Fruit fly (Drosophila melanogaster) whole organism, embryonic: ENCODE data around the gene usp.

Experiments used
- BEAF-32 ChIP-seq: fragments of 200-800 bp; sonication (Bioruptor generic); optimal IDR thresholded peaks from 3 replicates; lab custom pipeline; 2017; ENCODE audit warnings: missing biosample characterization, missing genetic modification characterization, mild to moderate bottlenecking, moderate library complexity, missing genetic modification reagents
- Bteb2 ChIP-seq: fragments of 200-800 bp; sonication (Bioruptor generic); optimal IDR thresholded peaks from 2 replicates; lab custom pipeline; 2016; ENCODE audit warnings: missing biosample characterization, missing genetic modification characterization
- CG10431 ChIP-seq: fragments of 200-800 bp; sonication (Bioruptor generic); optimal IDR thresholded peaks from 3 replicates; lab custom pipeline; 2018; ENCODE audit warnings: missing biosample characterization, mild to moderate bottlenecking, missing genetic modification characterization
- CG10543 ChIP-seq: fragments of 200-800 bp; sonication (Bioruptor generic); optimal IDR thresholded peaks from 3 replicates; lab custom pipeline; 2017; ENCODE audit warnings: missing biosample characterization, mild to moderate bottlenecking, missing genetic modification characterization, moderate library complexity
- CG11093 ChIP-seq: fragments of 200-800 bp; sonication (Bioruptor generic); IDR thresholded peaks from 3 replicates; pipeline ENCODE4 v1.3.6; 2022; ENCODE audit warnings: missing biosample characterization, missing genetic modification characterization
- CG11247 ChIP-seq: fragments of 200-800 bp; sonication (Bioruptor generic); IDR thresholded peaks from 2 replicates; pipeline ENCODE4 v1.3.6; 2022; ENCODE audit warnings: missing biosample characterization, missing genetic modification characterization
- CG12104 ChIP-seq: fragments of 200-800 bp; sonication (Bioruptor generic); optimal IDR thresholded peaks from 3 replicates; lab custom pipeline; 2016; ENCODE audit warnings: missing biosample characterization, missing genetic modification characterization
- CG12219 ChIP-seq: fragments of 200-800 bp; sonication (Bioruptor generic); optimal IDR thresholded peaks from 3 replicates; lab custom pipeline; 2018; ENCODE audit warnings: missing biosample characterization, mild to moderate bottlenecking, missing genetic modification characterization
- CG13624 ChIP-seq: fragments of 200-800 bp; sonication (Bioruptor generic); optimal IDR thresholded peaks from 2 replicates; lab custom pipeline; 2016; ENCODE audit warnings: missing biosample characterization, missing genetic modification characterization
- CG14014 ChIP-seq: fragments of 200-800 bp; sonication (Bioruptor generic); IDR thresholded peaks from 2 replicates; pipeline ENCODE4 v1.3.6; 2022; ENCODE audit warnings: missing biosample characterization, missing genetic modification characterization
- CG14860 ChIP-seq: fragments of 200-800 bp; sonication (Bioruptor generic); IDR thresholded peaks from 3 replicates; pipeline ENCODE4 v1.3.6; 2022; ENCODE audit warnings: missing biosample characterization, missing genetic modification characterization; ENCODE audit not compliant: partially characterized antibody
- CG1529 ChIP-seq: fragments of 200-800 bp; sonication (Bioruptor generic); optimal IDR thresholded peaks from 3 replicates; lab custom pipeline; 2018; ENCODE audit warnings: missing biosample characterization, missing genetic modification characterization
- CG18262 ChIP-seq: fragments of 200-800 bp; optimal IDR thresholded peaks from 3 replicates; lab custom pipeline; 2019; ENCODE audit warnings: missing biosample characterization, mild to moderate bottlenecking, missing genetic modification characterization, moderate library complexity
- CG30020 ChIP-seq: fragments of 200-800 bp; optimal IDR thresholded peaks from 2 replicates; lab custom pipeline; 2019; ENCODE audit warnings: missing biosample characterization, mild to moderate bottlenecking, missing genetic modification characterization, moderate library complexity
- CG34422 ChIP-seq: fragments of 200-800 bp; sonication (Bioruptor generic); IDR thresholded peaks from 3 replicates; pipeline ENCODE4 v1.3.6; 2022; ENCODE audit warnings: missing biosample characterization, missing genetic modification characterization
- CG4282 ChIP-seq: fragments of 200-800 bp; sonication (Bioruptor generic); optimal IDR thresholded peaks from 2 replicates; lab custom pipeline; 2016; ENCODE audit warnings: missing biosample characterization, missing genetic modification characterization
- CG43689 ChIP-seq: fragments of 200-800 bp; sonication (Bioruptor generic); IDR thresholded peaks from 2 replicates; pipeline ENCODE4 v1.3.6; 2022; ENCODE audit warnings: missing biosample characterization, missing genetic modification characterization
- CG4707 ChIP-seq: fragments of 200-800 bp; sonication (Bioruptor generic); optimal IDR thresholded peaks from 2 replicates; lab custom pipeline; 2018; ENCODE audit warnings: missing biosample characterization, mild to moderate bottlenecking, missing genetic modification characterization, moderate library complexity
- CG6175 ChIP-seq: fragments of 200-800 bp; sonication (Bioruptor generic); IDR thresholded peaks from 3 replicates; pipeline ENCODE4 v1.3.6; 2022; ENCODE audit warnings: missing biosample characterization, missing genetic modification characterization
- CG6272 ChIP-seq: fragments of 200-800 bp; sonication (Bioruptor generic); IDR thresholded peaks from 2 replicates; pipeline ENCODE4 v1.3.6; 2022; ENCODE audit warnings: missing biosample characterization, missing genetic modification characterization
- CG7963 ChIP-seq: fragments of 200-800 bp; sonication (Bioruptor generic); IDR thresholded peaks from 3 replicates; pipeline ENCODE4 v1.3.6; 2022; ENCODE audit warnings: missing biosample characterization, missing genetic modification characterization; ENCODE audit not compliant: partially characterized antibody
- D19B ChIP-seq: fragments of 200-800 bp; sonication (Bioruptor generic); optimal IDR thresholded peaks from 2 replicates; lab custom pipeline; 2017; ENCODE audit warnings: missing biosample characterization, mild to moderate bottlenecking, missing genetic modification characterization
- Hmr ChIP-seq: fragments of 200-800 bp; sonication (Bioruptor generic); optimal IDR thresholded peaks from 3 replicates; lab custom pipeline; 2017; ENCODE audit warnings: mild to moderate bottlenecking, missing biosample characterization, missing genetic modification reagents, missing genetic modification characterization
- Hr78 ChIP-seq, 2 experiments: fragments of 200-800 bp in 1 of 2; fragments of >200 bp in 1 of 2; sonication (Bioruptor generic) in 1 of 2; optimal IDR thresholded peaks; 2 replicates each; lab custom pipeline; 2017 to 2019; ENCODE audit warnings: missing biosample characterization in 2 of 2, missing genetic modification characterization in 2 of 2, mild to moderate bottlenecking in 1 of 2, moderate library complexity in 1 of 2
- Lhr ChIP-seq: fragments of 200-800 bp; sonication (Bioruptor generic); optimal IDR thresholded peaks from 3 replicates; lab custom pipeline; 2017; ENCODE audit warnings: mild to moderate bottlenecking, missing biosample characterization, missing genetic modification reagents, missing genetic modification characterization
- MESR4 ChIP-seq: fragments of 200-800 bp; sonication (Bioruptor generic); optimal IDR thresholded peaks from 2 replicates; lab custom pipeline; 2018; ENCODE audit warnings: missing biosample characterization, mild to moderate bottlenecking, missing genetic modification characterization, moderate library complexity
- Meics ChIP-seq: fragments of 200-800 bp; sonication (Bioruptor generic); optimal IDR thresholded peaks from 2 replicates; lab custom pipeline; 2017; ENCODE audit warnings: missing biosample characterization, mild to moderate bottlenecking, missing genetic modification characterization
- NFAT ChIP-seq: fragments of 200-800 bp; sonication (Bioruptor generic); IDR thresholded peaks from 2 replicates; pipeline ENCODE4 v1.3.6; 2022; ENCODE audit warnings: missing biosample characterization, missing genetic modification characterization
- Scr ChIP-seq: fragments of 200-800 bp; sonication (Bioruptor generic); IDR thresholded peaks from 2 replicates; pipeline ENCODE4 v1.3.6; 2022; ENCODE audit warnings: missing biosample characterization, missing genetic modification characterization; ENCODE audit not compliant: partially characterized antibody
- Sin3A ChIP-seq: fragments of >200 bp; optimal IDR thresholded peaks from 2 replicates; lab custom pipeline; 2018
- Sry-δ ChIP-seq: fragments of 200-800 bp; sonication (Bioruptor generic); optimal IDR thresholded peaks from 2 replicates; lab custom pipeline; 2016; ENCODE audit warnings: missing biosample characterization, missing genetic modification characterization
- Ssrp ChIP-seq: fragments of 200-800 bp; sonication (Bioruptor generic); optimal IDR thresholded peaks from 2 replicates; lab custom pipeline; 2018; ENCODE audit warnings: missing biosample characterization, mild to moderate bottlenecking, missing genetic modification characterization, moderate library complexity
- Vsx1 ChIP-seq: fragments of 200-800 bp; sonication (Bioruptor generic); optimal IDR thresholded peaks from 2 replicates; lab custom pipeline; 2017; ENCODE audit warnings: missing biosample characterization, mild to moderate bottlenecking, missing genetic modification characterization, missing genetic modification reagents
- br ChIP-seq: fragments of >200 bp; optimal IDR thresholded peaks from 2 replicates; lab custom pipeline; 2017
- chm ChIP-seq: fragments of 200-800 bp; sonication (Bioruptor generic); IDR thresholded peaks from 2 replicates; pipeline ENCODE4 v1.3.6; 2022; ENCODE audit warnings: missing biosample characterization, missing genetic modification characterization
- da ChIP-seq: fragments of 200-800 bp; sonication (Bioruptor generic); optimal IDR thresholded peaks from 2 replicates; lab custom pipeline; 2016; ENCODE audit warnings: missing biosample characterization, missing genetic modification characterization
- dm ChIP-seq: fragments of 200-800 bp; sonication (Bioruptor generic); optimal IDR thresholded peaks from 3 replicates; lab custom pipeline; 2016; ENCODE audit warnings: missing biosample characterization, missing genetic modification characterization
- dpn ChIP-seq, 2 experiments: fragments of 200-800 bp; sonication (Bioruptor generic); optimal IDR thresholded peaks; 3 replicates each; lab custom pipeline; 2016; ENCODE audit warnings: missing biosample characterization in 2 of 2, missing genetic modification characterization in 2 of 2
- emc ChIP-seq: fragments of 200-800 bp; sonication (Bioruptor generic); optimal IDR thresholded peaks from 2 replicates; lab custom pipeline; 2016; ENCODE audit warnings: missing biosample characterization, missing genetic modification characterization
- gcm2 ChIP-seq: fragments of 200-800 bp; sonication (Bioruptor generic); optimal IDR thresholded peaks from 2 replicates; lab custom pipeline; 2016; ENCODE audit warnings: missing biosample characterization, missing genetic modification characterization
- gt ChIP-seq: fragments of 200-800 bp; sonication (Bioruptor generic); IDR thresholded peaks from 2 replicates; pipeline ENCODE4 v1.3.6; 2022; ENCODE audit warnings: missing biosample characterization, missing genetic modification characterization
- ken ChIP-seq: fragments of 200-800 bp; sonication (Bioruptor generic); IDR thresholded peaks from 3 replicates; pipeline ENCODE4 v1.3.6; 2022; ENCODE audit warnings: missing biosample characterization, missing genetic modification characterization
- oc ChIP-seq: fragments of 200-800 bp; sonication (Bioruptor generic); optimal IDR thresholded peaks from 2 replicates; lab custom pipeline; 2018; ENCODE audit warnings: missing biosample characterization, mild to moderate bottlenecking, missing genetic modification characterization, moderate library complexity
- onecut ChIP-seq: fragments of 200-800 bp; sonication (Bioruptor generic); IDR thresholded peaks from 2 replicates; pipeline ENCODE4 v1.3.6; 2022; ENCODE audit warnings: missing biosample characterization, missing genetic modification characterization
- pan ChIP-seq, 4 experiments: fragments of >200 bp in 3 of 4; fragments of 200-800 bp in 1 of 4; sonication (Bioruptor generic) in 1 of 4; optimal IDR thresholded peaks in 3 of 4; IDR thresholded peaks in 1 of 4; 2 replicates each; pipeline versions ENCODE4 v1.3.6 to Lab custom; 2017 to 2022; ENCODE audit warnings: missing biosample characterization in 2 of 4, missing genetic modification characterization in 2 of 4, mixed read lengths in 1 of 4
- peb ChIP-seq: fragments of 200-800 bp; sonication (Bioruptor generic); IDR thresholded peaks from 2 replicates; pipeline ENCODE4 v1.3.6; 2022; ENCODE audit warnings: missing biosample characterization, missing genetic modification characterization
- run ChIP-seq: fragments of 200-800 bp; sonication (Bioruptor generic); optimal IDR thresholded peaks from 3 replicates; lab custom pipeline; 2018; ENCODE audit warnings: missing biosample characterization, mild to moderate bottlenecking, missing genetic modification characterization
- sisA ChIP-seq: fragments of 200-800 bp; sonication (Bioruptor generic); IDR thresholded peaks from 2 replicates; pipeline ENCODE4 v1.3.6; 2022; ENCODE audit warnings: missing biosample characterization, missing genetic modification characterization
- sna ChIP-seq: fragments of 200-800 bp; sonication (Bioruptor generic); IDR thresholded peaks from 2 replicates; pipeline ENCODE4 v1.3.6; 2022; ENCODE audit warnings: missing biosample characterization, missing genetic modification characterization; ENCODE audit not compliant: partially characterized antibody
- tio ChIP-seq: fragments of 200-800 bp; sonication (Bioruptor generic); optimal IDR thresholded peaks from 2 replicates; lab custom pipeline; 2017; ENCODE audit warnings: missing biosample characterization, missing genetic modification characterization, inconsistent platforms
- tll ChIP-seq, 2 experiments: fragments of 200-800 bp in 1 of 2; fragments of >200 bp in 1 of 2; sonication (Bioruptor generic) in 1 of 2; optimal IDR thresholded peaks; 2 replicates each; lab custom pipeline; 2017 to 2019; ENCODE audit warnings: missing biosample characterization in 2 of 2, missing genetic modification characterization in 2 of 2, mild to moderate bottlenecking in 1 of 2, moderate library complexity in 1 of 2

The usp gene

dm6 chrX:2061119-2061518, 19.0 kb upstream of the usp start (continued):
- no peak for TF ChIP-seq CG6272
- peak; percentile 1 for TF ChIP-seq Lhr (GFP tag; lab: Kevin White, UChicago)
- peak in 1 of 2 experiments; percentile 18 for TF ChIP-seq Hr78 (GFP tag; optimal IDR thresholded peaks at IDR 0.05; lab: Kevin White, UChicago)
- TF ChIP-seq Vsx1 (GFP tag; lab: Kevin White, UChicago): no peak
- TF ChIP-seq CG7963 (GFP tag; lab: Robert Waterston, UW): no peak
- peak; percentile 47 for TF ChIP-seq CG10431 (GFP tag; lab: Kevin White, UChicago)
- TF ChIP-seq Ssrp (tag; lab: Kevin White, UChicago): no peak
- no peak for TF ChIP-seq ken (GFP tag; lab: Robert Waterston, UW)
- TF ChIP-seq CG43689: no peak
- no peak for TF ChIP-seq CG11247 (GFP tag; lab: Robert Waterston, UW)
- TF ChIP-seq CG4282 (GFP tag; lab: Kevin White, UChicago): no peak
- no peak for TF ChIP-seq Bteb2
- TF ChIP-seq onecut (GFP tag; lab: Robert Waterston, UW): peak; percentile 99
- TF ChIP-seq Sin3A (lab: Kevin White, UChicago): no peak
- TF ChIP-seq CG12219: peak; percentile 49
- TF ChIP-seq NFAT (GFP tag; lab: Robert Waterston, UW): no peak
- TF ChIP-seq Sry-δ (GFP tag; lab: Kevin White, UChicago): peak; percentile 20
- TF ChIP-seq MESR4 (GFP tag; lab: Kevin White, UChicago): no peak
- TF ChIP-seq gt: no peak
- no peak for TF ChIP-seq BEAF-32
- no peak for TF ChIP-seq gcm2 (GFP tag; lab: Kevin White, UChicago)
- no peak for TF ChIP-seq peb (GFP tag; lab: Robert Waterston, UW)
- no peak for TF ChIP-seq D19B
- TF ChIP-seq oc (tag; lab: Kevin White, UChicago): no peak
- no peak for TF ChIP-seq da
- no peak for TF ChIP-seq sna
- TF ChIP-seq dm (GFP tag; lab: Kevin White, UChicago): no peak
- no peak for TF ChIP-seq emc
- no peak for TF ChIP-seq CG34422
- TF ChIP-seq CG14860: no peak
- TF ChIP-seq CG4707 (GFP tag; lab: Kevin White, UChicago): peak; percentile 8
- peak; percentile 44 for TF ChIP-seq Hmr (GFP tag; lab: Kevin White, UChicago)
- no peak for TF ChIP-seq tll (GFP tag; optimal IDR thresholded peaks at IDR 0.05; lab: Kevin White, UChicago)
- no peak for TF ChIP-seq CG11093 (GFP tag; lab: Robert Waterston, UW)
- no peak for TF ChIP-seq CG6175 (GFP tag; lab: Robert Waterston, UW)
- no peak for TF ChIP-seq chm
- TF ChIP-seq pan (optimal IDR thresholded peaks at IDR 0.05; lab: Kevin White, UChicago): no peak
- TF ChIP-seq pan (GFP tag; optimal IDR thresholded peaks at IDR 0.05 in 1 of 2, IDR thresholded peaks at IDR 0.05 in 1 of 2): peak in 1 of 2 experiments; percentile 31
- peak; percentile 10 for TF ChIP-seq CG13624 (GFP tag; lab: Kevin White, UChicago)
- TF ChIP-seq CG1529 (GFP tag; lab: Kevin White, UChicago): peak; percentile 42
- no peak for TF ChIP-seq run (tag; lab: Kevin White, UChicago)
- TF ChIP-seq CG12104: peak; percentile 47
- peak; percentile 25 for TF ChIP-seq CG30020
- TF ChIP-seq dpn (GFP tag; optimal IDR thresholded peaks at IDR 0.05; lab: Kevin White, UChicago): no peak
- peak; percentile 40 for TF ChIP-seq Meics (GFP tag; lab: Kevin White, UChicago)
- TF ChIP-seq CG18262: peak; percentile 48
- TF ChIP-seq Scr: no peak
- TF ChIP-seq sisA (GFP tag; lab: Robert Waterston, UW): no peak
- peak; percentile 39 for TF ChIP-seq CG10543
- TF ChIP-seq br: no peak
- TF ChIP-seq tio (GFP tag; lab: Kevin White, UChicago): no peak
- TF ChIP-seq CG14014 (GFP tag; lab: Robert Waterston, UW): no peak
